Worm (Caenorhabditis elegans): ENCODE results near the gene lpl-1.

DNA sequence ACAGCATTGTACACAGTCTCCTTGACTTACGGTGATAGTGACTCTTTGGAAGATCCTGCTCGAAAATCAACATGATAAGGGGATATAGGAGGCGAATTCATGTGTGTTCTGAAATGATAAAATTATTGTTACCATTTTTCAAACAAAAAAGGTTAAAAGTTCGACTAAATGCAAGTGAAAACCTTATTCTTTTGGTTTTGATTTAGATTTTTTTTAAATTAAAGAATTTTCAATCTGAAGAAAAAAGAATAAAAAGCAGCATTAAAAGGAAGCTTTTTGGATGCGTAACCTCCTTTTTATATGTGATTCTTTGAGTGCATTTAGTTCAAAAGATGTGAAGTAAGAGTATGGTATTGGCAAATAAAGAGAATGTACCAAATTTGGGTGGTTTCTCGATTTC is 41.5 kb upstream of the lpl-1 start, which contains the start of gene delm-1:
- TF ChIP-seq nfyb-1 (GFP tag; IDR thresholded peaks at IDR 0.05) (no peak), ztf-26 (tag; optimal IDR thresholded peaks at IDR 0.05) (no peak), B0035.1 (tag; optimal IDR thresholded peaks at IDR 0.05) (no peak), ceh-91 (GFP tag; IDR thresholded peaks at IDR 0.05) (no peak), pha-4 (tag; optimal IDR thresholded peaks at IDR 0.05) (no peak), ztf-6 (GFP tag; IDR thresholded peaks at IDR 0.05) (no peak), ama-1 (optimal IDR thresholded peaks at IDR 0.05) (no peak), ama-1 (GFP tag; optimal IDR thresholded peaks at IDR 0.05) (no peak), him-1 (tag; optimal IDR thresholded peaks at IDR 0.05) (no peak), unc-62 (GFP tag; optimal IDR thresholded peaks at IDR 0.05) (no peak), zim-3 (tag; optimal IDR thresholded peaks at IDR 0.05) (no peak), akir-1 (GFP tag; optimal IDR thresholded peaks at IDR 0.05) (no peak), F57C9.4 (tag; optimal IDR thresholded peaks at IDR 0.05) (no peak)

All from whole organism, young adult.